Fruit fly (Drosophila melanogaster): ENCODE data around the gene CG43731.

dm6 chr2L:19146047-19146446 is 44.2 kb downstream of the CG43731 start:
- TF ChIP-seq CG1621 (tag; optimal IDR thresholded peaks at IDR 0.05): no peak
- TF ChIP-seq CG6854 (GFP tag; optimal IDR thresholded peaks at IDR 0.05): no peak
- no peak for TF ChIP-seq Sox14 (GFP tag; optimal IDR thresholded peaks at IDR 0.05)
